Worm (Caenorhabditis elegans): Measurements from ENCODE around the gene srtx-1.

- TF ChIP-seq nhr-76 (tag; optimal IDR thresholded peaks at IDR 0.05): no peak
- TF ChIP-seq egl-27 (tag; optimal IDR thresholded peaks at IDR 0.05): no peak
- no peak for TF ChIP-seq mep-1 (tag; optimal IDR thresholded peaks at IDR 0.05)
- no peak for TF ChIP-seq elt-2 (tag; optimal IDR thresholded peaks at IDR 0.05)
- no peak for TF ChIP-seq lsy-2 (tag; optimal IDR thresholded peaks at IDR 0.05)
- no peak for TF ChIP-seq unc-130 (tag; optimal IDR thresholded peaks at IDR 0.05)
Observed at ce11 chrIV:7460225-7460624, 39.2 kb downstream of the srtx-1 start, which contains the start of gene F13B6.2.

Data from whole organism, L1 larva.